Fruit fly (Drosophila melanogaster) Kc167 (cell line): Measurements from ENCODE around the gene CG3108.

Experiments used
- Myc ChIP-seq: fragments of >200 bp; optimal IDR thresholded peaks from 2 replicates; lab custom pipeline; 2017; ENCODE audit warnings: missing external identifiers
- Sin3A ChIP-seq: fragments of >200 bp; optimal IDR thresholded peaks from 2 replicates; lab custom pipeline; 2018; ENCODE audit warnings: missing external identifiers
- insv ChIP-seq: fragments of >200 bp; optimal IDR thresholded peaks from 3 replicates; lab custom pipeline; 2018; ENCODE audit warnings: missing external identifiers

DNA sequence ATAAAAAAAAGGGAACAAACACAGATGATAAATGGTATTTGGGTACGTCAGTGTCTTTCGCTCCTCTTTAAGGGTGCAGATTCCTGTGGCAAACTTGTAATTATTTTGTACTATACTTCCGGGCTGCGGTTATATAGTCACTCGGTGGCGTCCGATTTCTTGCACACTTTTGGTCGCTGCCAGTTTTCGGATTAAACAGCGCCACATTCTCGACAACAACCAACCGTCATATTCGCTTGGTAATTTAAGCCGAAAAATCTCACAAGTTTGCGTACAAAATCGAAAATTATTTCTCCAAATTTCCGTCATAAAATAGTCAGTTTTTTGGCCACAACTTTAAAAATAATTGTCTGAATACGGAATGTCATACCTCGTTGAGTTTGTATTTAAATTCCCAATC lies 35.8 kb upstream of the CG3108 start:
- TF ChIP-seq Myc (lab: Kevin White, UChicago) (no peak), insv (no peak), Sin3A (lab: Kevin White, UChicago) (no peak)
